Worm (Caenorhabditis elegans) whole organism, L4 larva: Measurements from ENCODE around the gene nhr-14.

ENCODE experiments used
- F37D6.2 ChIP-seq: sonication (generic microtip); optimal IDR thresholded peaks from 2 replicates; lab custom pipeline; 2016; ENCODE audit warnings: mild to moderate bottlenecking, missing genetic modification characterization, missing compliant biosample characterization
- F44E2.7 ChIP-seq: fragments of 200-800 bp; sonication (Bioruptor generic); IDR thresholded peaks from 2 replicates; pipeline ENCODE4 v2.1.2; 2022; ENCODE audit warnings: missing genetic modification characterization, missing compliant biosample characterization
- R02D3.7 ChIP-seq: fragments of 150-350 bp; sonication (generic microtip); optimal IDR thresholded peaks from 3 replicates; lab custom pipeline; 2014; ENCODE audit warnings: missing biosample characterization, missing genetic modification characterization
- T20F7.1 ChIP-seq: fragments of 200-800 bp; sonication (Bioruptor generic); optimal IDR thresholded peaks from 2 replicates; lab custom pipeline; 2018; ENCODE audit warnings: mild to moderate bottlenecking, missing genetic modification characterization, missing compliant biosample characterization
- Y5F2A.4 ChIP-seq: fragments of 200-800 bp; sonication (Bioruptor generic); optimal IDR thresholded peaks from 2 replicates; lab custom pipeline; 2018; ENCODE audit warnings: mild to moderate bottlenecking, missing genetic modification characterization, missing compliant biosample characterization
- ZK337.2 ChIP-seq: fragments of 200-800 bp; sonication (Bioruptor generic); IDR thresholded peaks from 2 replicates; pipeline ENCODE4 v1.3.6; 2022; ENCODE audit warnings: missing genetic modification reagents, missing genetic modification characterization, missing compliant biosample characterization
- ZK546.5 ChIP-seq, 2 experiments: sonication (generic microtip); optimal IDR thresholded peaks; 2 replicates each; lab custom pipeline; 2017; ENCODE audit warnings: missing biosample characterization in 2 of 2, missing genetic modification characterization in 2 of 2
- aha-1 ChIP-seq: fragments of 150-350 bp; peaks from one replicate; lab custom pipeline; 2014; ENCODE audit warnings: missing biosample characterization, missing genetic modification characterization
- ceh-20 ChIP-seq: fragments of 200-800 bp; sonication (Bioruptor generic); IDR thresholded peaks from 2 replicates; pipeline ENCODE4 v1.3.6; 2022; ENCODE audit warnings: missing genetic modification reagents, missing genetic modification characterization, missing compliant biosample characterization
- ceh-32 ChIP-seq: sonication (generic microtip); optimal IDR thresholded peaks from 2 replicates; lab custom pipeline; 2016; ENCODE audit warnings: mild to moderate bottlenecking, missing genetic modification characterization, missing compliant biosample characterization; ENCODE audit not compliant: poor library complexity
- ceh-44 ChIP-seq: fragments of 200-800 bp; sonication (Bioruptor generic); IDR thresholded peaks from 2 replicates; pipeline ENCODE4 v1.3.6; 2022; ENCODE audit warnings: missing genetic modification reagents, missing genetic modification characterization, missing compliant biosample characterization
- ces-1 ChIP-seq: fragments of 150-350 bp; sonication (generic microtip); optimal IDR thresholded peaks from 4 replicates; lab custom pipeline; 2014; ENCODE audit warnings: missing biosample characterization, missing genetic modification reagents, missing genetic modification characterization
- cey-2 ChIP-seq: sonication (generic microtip); optimal IDR thresholded peaks from 3 replicates; lab custom pipeline; 2017; ENCODE audit warnings: missing genetic modification characterization, mild to moderate bottlenecking, missing compliant biosample characterization, antibody characterized with exemption, borderline replicate concordance; ENCODE audit not compliant: insufficient read depth
- ctbp-1 ChIP-seq: fragments of 200-800 bp; sonication (Bioruptor generic); IDR thresholded peaks from 2 replicates; pipeline ENCODE4 v1.3.6; 2022; ENCODE audit warnings: missing genetic modification reagents, missing genetic modification characterization, missing compliant biosample characterization
- daf-12 ChIP-seq: fragments of 150-350 bp; optimal IDR thresholded peaks from 2 replicates; lab custom pipeline; 2014; ENCODE audit warnings: missing biosample characterization, missing genetic modification reagents, missing genetic modification characterization
- daf-16 ChIP-seq, 3 experiments: sonication (generic microtip); optimal IDR thresholded peaks; 2 replicates each; lab custom pipeline; 2016 to 2017; ENCODE audit warnings: missing genetic modification characterization in 3 of 3, missing genetic modification reagents in 3 of 3, mild to moderate bottlenecking in 2 of 3, missing compliant biosample characterization in 2 of 3, missing biosample characterization in 1 of 3, moderate library complexity in 1 of 3
- daf-19 ChIP-seq: fragments of 200-800 bp; sonication (Bioruptor generic); conservative IDR thresholded peaks from 2 replicates; pipeline ENCODE4 v1.3.6; 2022; ENCODE audit warnings: missing genetic modification characterization, missing compliant biosample characterization
- daf-8 ChIP-seq: fragments of 200-800 bp; sonication (Bioruptor generic); IDR thresholded peaks from 2 replicates; pipeline ENCODE4 v1.3.6; 2022; ENCODE audit warnings: missing genetic modification characterization, missing compliant biosample characterization
- dmd-6 ChIP-seq: fragments of 200-800 bp; sonication (Bioruptor generic); IDR thresholded peaks from 2 replicates; pipeline ENCODE4 v1.3.6; 2022; ENCODE audit warnings: missing genetic modification reagents, missing genetic modification characterization, missing compliant biosample characterization
- dpl-1 ChIP-seq: fragments of 150-350 bp; optimal IDR thresholded peaks from 2 replicates; lab custom pipeline; 2014; ENCODE audit warnings: missing biosample characterization, missing genetic modification reagents, missing genetic modification characterization
- dve-1 ChIP-seq: sonication (generic microtip); optimal IDR thresholded peaks from 2 replicates; lab custom pipeline; 2017; ENCODE audit warnings: antibody characterized with exemption, mild to moderate bottlenecking, missing genetic modification characterization, missing compliant biosample characterization; ENCODE audit not compliant: insufficient read depth
- egl-43 ChIP-seq: fragments of 200-800 bp; sonication (Bioruptor generic); IDR thresholded peaks from 2 replicates; pipeline ENCODE4 v1.3.6; 2022; ENCODE audit warnings: missing genetic modification reagents, missing genetic modification characterization, missing compliant biosample characterization
- hif-1 ChIP-seq, 2 experiments: sonication (generic microtip); optimal IDR thresholded peaks; 2 replicates each; lab custom pipeline; 2016 to 2017; ENCODE audit warnings: missing compliant biosample characterization in 2 of 2, missing genetic modification characterization in 2 of 2, missing genetic modification reagents in 2 of 2, missing genotype in 2 of 2, mild to moderate bottlenecking in 1 of 2
- hlh-11 ChIP-seq: fragments of 200-800 bp; sonication (Bioruptor generic); optimal IDR thresholded peaks from 2 replicates; lab custom pipeline; 2018; ENCODE audit warnings: mild to moderate bottlenecking, missing genetic modification characterization, missing compliant biosample characterization
- hlh-30 ChIP-seq: sonication (generic microtip); optimal IDR thresholded peaks from 2 replicates; lab custom pipeline; 2017; ENCODE audit warnings: antibody characterized with exemption, mild to moderate bottlenecking, missing genetic modification characterization, missing compliant biosample characterization; ENCODE audit not compliant: insufficient read depth
- hmg-1.1 ChIP-seq: fragments of 200-800 bp; sonication (Bioruptor generic); IDR thresholded peaks from 2 replicates; pipeline ENCODE4 v1.3.6; 2022; ENCODE audit warnings: missing genetic modification reagents, missing genetic modification characterization, missing compliant biosample characterization
- lim-7 ChIP-seq: fragments of 200-800 bp; sonication (Bioruptor generic); IDR thresholded peaks from 2 replicates; pipeline ENCODE4 v1.3.6; 2022; ENCODE audit warnings: missing genetic modification characterization, missing compliant biosample characterization
- madf-9 ChIP-seq: fragments of 200-800 bp; sonication (Bioruptor generic); conservative IDR thresholded peaks from 2 replicates; pipeline ENCODE4 v1.3.6; 2022; ENCODE audit warnings: missing genetic modification reagents, missing genetic modification characterization, missing compliant biosample characterization
- mep-1 ChIP-seq: fragments of 150-350 bp; sonication (generic microtip); optimal IDR thresholded peaks from 3 replicates; lab custom pipeline; 2014; ENCODE audit warnings: missing biosample characterization, missing genetic modification characterization
- mxl-2 ChIP-seq: fragments of 200-800 bp; sonication (Bioruptor generic); conservative IDR thresholded peaks from 2 replicates; pipeline ENCODE4 v1.3.6; 2022; ENCODE audit warnings: missing genetic modification reagents, missing genetic modification characterization, missing compliant biosample characterization
- nhr-10 ChIP-seq: fragments of 150-350 bp; optimal IDR thresholded peaks from 2 replicates; lab custom pipeline; 2014; ENCODE audit warnings: missing biosample characterization, missing genetic modification characterization
- nhr-102 ChIP-seq: sonication (generic microtip); optimal IDR thresholded peaks from 2 replicates; lab custom pipeline; 2016; ENCODE audit warnings: mild to moderate bottlenecking, missing genetic modification characterization, moderate library complexity, missing compliant biosample characterization
- nhr-28 ChIP-seq: fragments of 150-350 bp; optimal IDR thresholded peaks from 2 replicates; lab custom pipeline; 2014; ENCODE audit warnings: missing biosample characterization, missing genetic modification characterization
- nhr-48 ChIP-seq: sonication (generic microtip); optimal IDR thresholded peaks from 2 replicates; lab custom pipeline; 2016; ENCODE audit warnings: mild to moderate bottlenecking, missing genetic modification characterization, missing compliant biosample characterization
- nhr-6 ChIP-seq: fragments of 150-350 bp; optimal IDR thresholded peaks from 2 replicates; lab custom pipeline; 2014; ENCODE audit warnings: missing biosample characterization, missing genetic modification characterization
- nhr-76 ChIP-seq: fragments of 150-350 bp; optimal IDR thresholded peaks from 2 replicates; lab custom pipeline; 2014; ENCODE audit warnings: missing biosample characterization, missing genetic modification characterization
- nhr-77 ChIP-seq: fragments of 150-350 bp; optimal IDR thresholded peaks from 2 replicates; lab custom pipeline; 2014; ENCODE audit warnings: missing biosample characterization, missing genetic modification characterization
- php-3 ChIP-seq: fragments of 200-800 bp; sonication (Bioruptor generic); IDR thresholded peaks from 2 replicates; pipeline ENCODE4 v1.3.6; 2022; ENCODE audit warnings: missing genetic modification reagents, missing genetic modification characterization, missing compliant biosample characterization
- pqm-1 ChIP-seq: sonication (generic microtip); optimal IDR thresholded peaks from 2 replicates; lab custom pipeline; 2017; ENCODE audit warnings: missing biosample characterization, missing genetic modification characterization
- set-16 ChIP-seq: fragments of 200-800 bp; sonication (Bioruptor generic); IDR thresholded peaks from 2 replicates; pipeline ENCODE4 v1.3.6; 2022; ENCODE audit warnings: missing genetic modification reagents, missing genetic modification characterization, missing compliant biosample characterization
- spr-1 ChIP-seq: sonication (generic microtip); optimal IDR thresholded peaks from 2 replicates; lab custom pipeline; 2016; ENCODE audit warnings: mild to moderate bottlenecking, missing genetic modification characterization, missing compliant biosample characterization
- tag-97 ChIP-seq: fragments of 200-800 bp; sonication (Bioruptor generic); IDR thresholded peaks from 2 replicates; pipeline ENCODE4 v1.3.6; 2022; ENCODE audit warnings: missing genetic modification characterization, missing compliant biosample characterization
- unc-130 ChIP-seq: sonication (generic microtip); optimal IDR thresholded peaks from 2 replicates; lab custom pipeline; 2016; ENCODE audit warnings: missing genetic modification reagents, missing genetic modification characterization, missing compliant biosample characterization
- vab-7 ChIP-seq: fragments of 200-800 bp; sonication (Bioruptor generic); IDR thresholded peaks from 2 replicates; pipeline ENCODE4 v1.3.6; 2022; ENCODE audit warnings: missing genetic modification reagents, missing genetic modification characterization, missing compliant biosample characterization
- zfp-2 ChIP-seq: sonication (generic microtip); optimal IDR thresholded peaks from 2 replicates; lab custom pipeline; 2016; ENCODE audit warnings: mild to moderate bottlenecking, missing genetic modification characterization, missing compliant biosample characterization
- ztf-7 ChIP-seq: fragments of 150-350 bp; optimal IDR thresholded peaks from 2 replicates; lab custom pipeline; 2014; ENCODE audit warnings: missing biosample characterization, missing genetic modification characterization

nhr-14 gene

ce11 chrX:8473468-8473867 is 2.5 kb downstream of the nhr-14 start (continued):
- TF ChIP-seq T20F7.1 (GFP tag; lab: Kevin White, UChicago) (peak; percentile 60), spr-1 (tag; lab: Kevin White, UChicago) (no peak), ztf-7 (tag; lab: Kevin White, UChicago) (peak; percentile 76), zfp-2 (tag; lab: Kevin White, UChicago) (no peak), lim-7 (GFP tag; lab: Robert Waterston, UW) (no peak), unc-130 (GFP tag; lab: Kevin White, UChicago) (no peak), hmg-1.1 (GFP tag; lab: Robert Waterston, UW) (no peak), daf-16 (GFP tag; optimal IDR thresholded peaks at IDR 0.05; lab: Kevin White, UChicago) (peak in 1 of 2 experiments; percentile 19), daf-16 (tag; optimal IDR thresholded peaks at IDR 0.05; lab: Kevin White, UChicago) (peak; percentile 96), dpl-1 (GFP tag; lab: Kevin White, UChicago) (no peak), madf-9 (no peak), nhr-10 (tag; lab: Kevin White, UChicago) (peak; percentile 63), nhr-102 (tag; lab: Kevin White, UChicago) (peak; percentile 85), mep-1 (tag; lab: Kevin White, UChicago) (peak; percentile 79), cey-2 (tag; lab: Kevin White, UChicago) (no peak), ceh-32 (tag; lab: Kevin White, UChicago) (no peak), R02D3.7 (tag; lab: Kevin White, UChicago) (no peak), daf-19 (GFP tag; lab: Robert Waterston, UW) (no peak), daf-12 (tag; lab: Kevin White, UChicago) (no peak), F44E2.7 (GFP tag; lab: Robert Waterston, UW) (no peak), daf-8 (GFP tag; lab: Robert Waterston, UW) (no peak), ces-1 (no peak), ZK546.5 (tag; optimal IDR thresholded peaks at IDR 0.05; lab: Kevin White, UChicago) (no peak), tag-97 (no peak), aha-1 (tag; lab: Kevin White, UChicago) (peak; percentile 90), F37D6.2 (tag; lab: Kevin White, UChicago) (no peak), Y5F2A.4 (GFP tag; lab: Kevin White, UChicago) (no peak), mxl-2 (GFP tag; lab: Robert Waterston, UW) (no peak), vab-7 (no peak), set-16 (GFP tag; lab: Robert Waterston, UW) (no peak)

- peak; percentile 67 for TF ChIP-seq hlh-11
- TF ChIP-seq egl-43 (GFP tag; lab: Robert Waterston, UW): no peak
- no peak for TF ChIP-seq nhr-76
- peak; percentile 81 for TF ChIP-seq dmd-6 (GFP tag; lab: Robert Waterston, UW)
- peak; percentile 96 for TF ChIP-seq aha-1 (tag; lab: Kevin White, UChicago)
- TF ChIP-seq ZK337.2 (GFP tag; lab: Robert Waterston, UW): no peak
- TF ChIP-seq hif-1 (tag; optimal IDR thresholded peaks at IDR 0.05; lab: Kevin White, UChicago): peak in 1 of 2 experiments; percentile 84
- TF ChIP-seq ctbp-1 (GFP tag; lab: Robert Waterston, UW): no peak
- peak; percentile 50; the same call in 1 of the 2 replicates for TF ChIP-seq php-3 (GFP tag; lab: Robert Waterston, UW)
- peak; percentile 28 for TF ChIP-seq nhr-77
- peak; percentile 34 for TF ChIP-seq nhr-102 (tag; lab: Kevin White, UChicago)
- peak; percentile 76 for TF ChIP-seq dve-1 (tag; lab: Kevin White, UChicago)
- TF ChIP-seq nhr-28 (tag; lab: Kevin White, UChicago): peak; percentile 68
- TF ChIP-seq pqm-1 (tag; lab: Kevin White, UChicago): peak; percentile 92
- TF ChIP-seq hmg-1.1 (GFP tag; lab: Robert Waterston, UW): no peak
- no peak for TF ChIP-seq ceh-20 (GFP tag; lab: Robert Waterston, UW)
- TF ChIP-seq nhr-6 (tag; lab: Kevin White, UChicago): peak; percentile 13
- TF ChIP-seq hlh-30: peak; percentile 47
- peak; percentile 14 for TF ChIP-seq nhr-48
- no peak for TF ChIP-seq daf-16 (GFP tag; optimal IDR thresholded peaks at IDR 0.05; lab: Kevin White, UChicago)
- peak; percentile 75 for TF ChIP-seq daf-16 (tag; optimal IDR thresholded peaks at IDR 0.05; lab: Kevin White, UChicago)
- no peak for TF ChIP-seq ces-1
- no peak for TF ChIP-seq ceh-44 (GFP tag; lab: Robert Waterston, UW)
These were observed 5.7 kb downstream of the nhr-14 start, which contains the start of gene mec-10 for ce11 chrX:8470126-8470772. TSS of gene mec-10 (minus strand) at chrX:8470314.
